Fruit fly (Drosophila melanogaster) whole organism, embryonic: Measurements from ENCODE around the gene CG33160.

ENCODE experiments used
- Abd-B ChIP-seq: fragments of 200-800 bp; sonication (Bioruptor generic); optimal IDR thresholded peaks from 2 replicates; lab custom pipeline; 2018; ENCODE audit warnings: missing biosample characterization, mild to moderate bottlenecking, missing genetic modification characterization, moderate library complexity
- Atf-2 ChIP-seq: fragments of 200-800 bp; sonication (Bioruptor generic); optimal IDR thresholded peaks from 2 replicates; lab custom pipeline; 2016; ENCODE audit warnings: missing biosample characterization, missing genetic modification characterization
- Awh ChIP-seq: fragments of 200-800 bp; sonication (Bioruptor generic); IDR thresholded peaks from 2 replicates; pipeline ENCODE4, ENCODE4 v1.3.6; 2022; ENCODE audit warnings: missing biosample characterization, missing genetic modification characterization
- CG10462 ChIP-seq: fragments of 200-800 bp; sonication (Bioruptor generic); optimal IDR thresholded peaks from 2 replicates; lab custom pipeline; 2016; ENCODE audit warnings: missing biosample characterization, missing genetic modification characterization
- CG10654 ChIP-seq: fragments of 200-800 bp; sonication (Bioruptor generic); optimal IDR thresholded peaks from 2 replicates; lab custom pipeline; 2016; ENCODE audit warnings: missing biosample characterization, missing genetic modification characterization
- CG11456 ChIP-seq: fragments of 200-800 bp; sonication (Bioruptor generic); IDR thresholded peaks from 3 replicates; pipeline ENCODE4 v1.3.6; 2022; ENCODE audit warnings: missing biosample characterization, missing genetic modification characterization
- CG12299 ChIP-seq: fragments of 200-800 bp; sonication (Bioruptor generic); optimal IDR thresholded peaks from 2 replicates; lab custom pipeline; 2018; ENCODE audit warnings: missing biosample characterization, mild to moderate bottlenecking, missing genetic modification characterization
- CG16863 ChIP-seq: fragments of 200-800 bp; sonication (Bioruptor generic); optimal IDR thresholded peaks from 3 replicates; lab custom pipeline; 2016; ENCODE audit warnings: missing biosample characterization, missing genetic modification characterization
- CG1792 ChIP-seq: fragments of 200-800 bp; sonication (Bioruptor generic); optimal IDR thresholded peaks from 2 replicates; lab custom pipeline; 2016; ENCODE audit warnings: missing biosample characterization, missing genetic modification characterization
- CG18011 ChIP-seq: fragments of 200-800 bp; sonication (Bioruptor generic); optimal IDR thresholded peaks from 2 replicates; lab custom pipeline; 2017; ENCODE audit warnings: missing biosample characterization, missing genetic modification characterization, mild to moderate bottlenecking, moderate library complexity, missing genotype
- CG18619 ChIP-seq: fragments of 200-800 bp; sonication (Bioruptor generic); optimal IDR thresholded peaks from 3 replicates; lab custom pipeline; 2017; ENCODE audit warnings: missing biosample characterization, mild to moderate bottlenecking, missing genetic modification characterization
- CG2116 ChIP-seq: fragments of 200-800 bp; sonication (Bioruptor generic); optimal IDR thresholded peaks from 3 replicates; lab custom pipeline; 2018; ENCODE audit warnings: missing biosample characterization, mild to moderate bottlenecking, missing genetic modification characterization
- CG31388 ChIP-seq: fragments of 200-800 bp; sonication (Bioruptor generic); optimal IDR thresholded peaks from 2 replicates; lab custom pipeline; 2016; ENCODE audit warnings: missing biosample characterization, missing genetic modification characterization
- CG3407 ChIP-seq: fragments of 200-800 bp; sonication (Bioruptor generic); optimal IDR thresholded peaks from 2 replicates; lab custom pipeline; 2018; ENCODE audit warnings: missing biosample characterization, mild to moderate bottlenecking, missing genetic modification characterization
- CG3838 ChIP-seq: fragments of 200-800 bp; sonication (Bioruptor generic); optimal IDR thresholded peaks from 3 replicates; lab custom pipeline; 2016; ENCODE audit warnings: missing biosample characterization, missing genetic modification characterization
- CG43689 ChIP-seq: fragments of 200-800 bp; sonication (Bioruptor generic); IDR thresholded peaks from 2 replicates; pipeline ENCODE4 v1.3.6; 2022; ENCODE audit warnings: missing biosample characterization, missing genetic modification characterization
- CG6654 ChIP-seq: fragments of 200-800 bp; sonication (Bioruptor generic); optimal IDR thresholded peaks from 2 replicates; lab custom pipeline; 2017; ENCODE audit warnings: missing biosample characterization, mild to moderate bottlenecking, missing genetic modification characterization
- CG7786 ChIP-seq: fragments of 200-800 bp; sonication (Bioruptor generic); optimal IDR thresholded peaks from 2 replicates; lab custom pipeline; 2016; ENCODE audit warnings: missing biosample characterization, missing genetic modification characterization
- CG7963 ChIP-seq: fragments of 200-800 bp; sonication (Bioruptor generic); IDR thresholded peaks from 3 replicates; pipeline ENCODE4 v1.3.6; 2022; ENCODE audit warnings: missing biosample characterization, missing genetic modification characterization; ENCODE audit not compliant: partially characterized antibody
- CG8388 ChIP-seq: fragments of 200-800 bp; sonication (Bioruptor generic); optimal IDR thresholded peaks from 2 replicates; lab custom pipeline; 2019; ENCODE audit warnings: missing biosample characterization, mild to moderate bottlenecking, missing genetic modification characterization, moderate library complexity
- Drgx ChIP-seq: fragments of 200-800 bp; sonication (Bioruptor generic); IDR thresholded peaks from 2 replicates; pipeline ENCODE4 v1.3.6; 2022; ENCODE audit warnings: missing biosample characterization, missing genetic modification characterization
- Eip74EF ChIP-seq, 2 experiments: fragments of 200-800 bp in 1 of 2; fragments of >200 bp in 1 of 2; sonication (Bioruptor generic) in 1 of 2; optimal IDR thresholded peaks; 2 replicates each; lab custom pipeline; 2017 to 2019; ENCODE audit warnings: missing biosample characterization in 2 of 2, missing genetic modification characterization in 2 of 2, mild to moderate bottlenecking in 1 of 2, moderate library complexity in 1 of 2
- Fer2 ChIP-seq: fragments of 200-800 bp; sonication (Bioruptor generic); optimal IDR thresholded peaks from 2 replicates; lab custom pipeline; 2018; ENCODE audit warnings: missing biosample characterization, mild to moderate bottlenecking, missing genetic modification characterization, moderate library complexity
- HmgZ ChIP-seq: fragments of 200-800 bp; sonication (Bioruptor generic); optimal IDR thresholded peaks from 2 replicates; lab custom pipeline; 2018; ENCODE audit warnings: missing biosample characterization, mild to moderate bottlenecking, missing genetic modification characterization
- Hr51 ChIP-seq, 2 experiments: fragments of 200-800 bp; sonication (Bioruptor generic); optimal IDR thresholded peaks; 2 replicates in 1 of 2; 3 replicates in 1 of 2; lab custom pipeline; 2016 to 2018; ENCODE audit warnings: missing biosample characterization in 2 of 2, missing genetic modification characterization in 2 of 2, mild to moderate bottlenecking in 1 of 2, moderate library complexity in 1 of 2
- Hsf ChIP-seq: fragments of 200-800 bp; sonication (Bioruptor generic); optimal IDR thresholded peaks from 3 replicates; lab custom pipeline; 2016; ENCODE audit warnings: missing biosample characterization, missing genetic modification characterization
- Mes4 ChIP-seq: fragments of 200-800 bp; sonication (Bioruptor generic); optimal IDR thresholded peaks from 2 replicates; lab custom pipeline; 2016; ENCODE audit warnings: missing biosample characterization, missing genetic modification characterization
- Rfx ChIP-seq: fragments of 200-800 bp; sonication (Bioruptor generic); IDR thresholded peaks from 2 replicates; pipeline ENCODE4 v1.3.6; 2022; ENCODE audit warnings: missing biosample characterization, missing genetic modification characterization
- Sox100B ChIP-seq: fragments of 200-800 bp; sonication (Bioruptor generic); optimal IDR thresholded peaks from 3 replicates; lab custom pipeline; 2018; ENCODE audit warnings: missing biosample characterization, mild to moderate bottlenecking, missing genetic modification characterization
- Stat92E ChIP-seq, 3 experiments: fragments of >200 bp in 2 of 3; fragments of 200-800 bp in 1 of 3; sonication (Bioruptor generic) in 1 of 3; optimal IDR thresholded peaks; 2 replicates each; lab custom pipeline; 2017 to 2019; ENCODE audit warnings: missing biosample characterization in 3 of 3, missing genetic modification characterization in 3 of 3, mild to moderate bottlenecking in 1 of 3, moderate library complexity in 1 of 3
- Tbp ChIP-seq: fragments of >200 bp; optimal IDR thresholded peaks from 2 replicates; lab custom pipeline; 2018; ENCODE audit warnings: missing biosample characterization, missing genetic modification characterization
- az2 ChIP-seq: fragments of 200-800 bp; sonication (Bioruptor generic); optimal IDR thresholded peaks from 3 replicates; lab custom pipeline; 2016; ENCODE audit warnings: missing biosample characterization, missing genetic modification characterization
- bcd ChIP-seq: fragments of 200-800 bp; sonication (Bioruptor generic); optimal IDR thresholded peaks from 2 replicates; lab custom pipeline; 2017; ENCODE audit warnings: missing biosample characterization, mild to moderate bottlenecking, missing genetic modification characterization
- cato ChIP-seq: fragments of 200-800 bp; sonication (Bioruptor generic); optimal IDR thresholded peaks from 2 replicates; lab custom pipeline; 2016; ENCODE audit warnings: missing biosample characterization, missing genetic modification characterization, borderline replicate concordance
- danr ChIP-seq: fragments of 200-800 bp; sonication (Bioruptor generic); IDR thresholded peaks from 2 replicates; pipeline ENCODE4 v1.3.6; 2022; ENCODE audit warnings: missing biosample characterization, missing genetic modification characterization
- dimm ChIP-seq: fragments of 200-800 bp; sonication (Bioruptor generic); IDR thresholded peaks from 2 replicates; pipeline ENCODE4 v1.3.6; 2022; ENCODE audit warnings: missing biosample characterization, missing genetic modification characterization
- disco-r ChIP-seq: fragments of 200-800 bp; sonication (Bioruptor generic); optimal IDR thresholded peaks from 2 replicates; lab custom pipeline; 2016; ENCODE audit warnings: missing biosample characterization, missing genetic modification characterization
- emc ChIP-seq: fragments of 200-800 bp; sonication (Bioruptor generic); optimal IDR thresholded peaks from 2 replicates; lab custom pipeline; 2016; ENCODE audit warnings: missing biosample characterization, missing genetic modification characterization
- fd3F ChIP-seq: fragments of 200-800 bp; sonication (Bioruptor generic); optimal IDR thresholded peaks from 2 replicates; lab custom pipeline; 2018; ENCODE audit warnings: missing biosample characterization, mild to moderate bottlenecking, missing genetic modification characterization, moderate library complexity
- gsb ChIP-seq: fragments of 200-800 bp; sonication (Bioruptor generic); IDR thresholded peaks from 2 replicates; pipeline ENCODE4 v1.3.6; 2022; ENCODE audit warnings: missing biosample characterization, missing genetic modification characterization
- gt ChIP-seq: fragments of 200-800 bp; sonication (Bioruptor generic); IDR thresholded peaks from 2 replicates; pipeline ENCODE4 v1.3.6; 2022; ENCODE audit warnings: missing biosample characterization, missing genetic modification characterization
- kah ChIP-seq: fragments of 200-800 bp; sonication (Bioruptor generic); optimal IDR thresholded peaks from 2 replicates; lab custom pipeline; 2018; ENCODE audit warnings: missing biosample characterization, mild to moderate bottlenecking, missing genetic modification characterization
- maf-S ChIP-seq: fragments of 200-800 bp; sonication (Bioruptor generic); optimal IDR thresholded peaks from 2 replicates; lab custom pipeline; 2016; ENCODE audit warnings: missing biosample characterization, missing genetic modification characterization
- phol ChIP-seq: fragments of 200-800 bp; sonication (Bioruptor generic); optimal IDR thresholded peaks from 3 replicates; lab custom pipeline; 2018; ENCODE audit warnings: missing biosample characterization, mild to moderate bottlenecking, missing genetic modification characterization, moderate library complexity
- repo ChIP-seq: fragments of 200-800 bp; sonication (Bioruptor generic); optimal IDR thresholded peaks from 2 replicates; lab custom pipeline; 2016; ENCODE audit warnings: missing biosample characterization, missing genetic modification characterization
- slbo ChIP-seq: fragments of 200-800 bp; sonication (Bioruptor generic); IDR thresholded peaks from 2 replicates; pipeline ENCODE4 v1.3.6; 2022; ENCODE audit warnings: missing biosample characterization, missing genetic modification characterization
- tll ChIP-seq, 2 experiments: fragments of 200-800 bp in 1 of 2; fragments of >200 bp in 1 of 2; sonication (Bioruptor generic) in 1 of 2; optimal IDR thresholded peaks; 2 replicates each; lab custom pipeline; 2017 to 2019; ENCODE audit warnings: missing biosample characterization in 2 of 2, missing genetic modification characterization in 2 of 2, mild to moderate bottlenecking in 1 of 2, moderate library complexity in 1 of 2
- usp ChIP-seq: fragments of >200 bp; optimal IDR thresholded peaks from 2 replicates; lab custom pipeline; 2017; ENCODE audit warnings: missing biosample characterization, missing genetic modification characterization
- wek ChIP-seq: fragments of 200-800 bp; sonication (Bioruptor generic); optimal IDR thresholded peaks from 3 replicates; lab custom pipeline; 2018; ENCODE audit warnings: missing biosample characterization, mild to moderate bottlenecking, missing genetic modification characterization, moderate library complexity
- zfh1 ChIP-seq: fragments of 200-800 bp; sonication (Bioruptor generic); IDR thresholded peaks from 3 replicates; pipeline ENCODE4 v1.3.6; 2022; ENCODE audit warnings: missing biosample characterization, missing genetic modification characterization

CG33160 gene

dm6 chr3L:3192912-3193311, 13.3 kb downstream of the CG33160 start, which contains the start of gene Hsp83 (continued):
- TF ChIP-seq Atf-2 (peak; percentile 84), Drgx (GFP tag; lab: Robert Waterston, UW) (peak; percentile 87), usp (GFP tag; lab: Kevin White, UChicago) (no peak), disco-r (GFP tag; lab: Kevin White, UChicago) (peak; percentile 91), Hr51 (GFP tag; optimal IDR thresholded peaks at IDR 0.05; lab: Kevin White, UChicago) (peak; percentile 90 to 96), dimm (peak; percentile 75), HmgZ (tag; lab: Kevin White, UChicago) (peak; percentile 97), CG3838 (GFP tag; lab: Kevin White, UChicago) (peak; percentile 52), Awh (GFP tag; lab: Robert Waterston, UW) (peak; percentile 92), CG8388 (GFP tag; lab: Kevin White, UChicago) (peak; percentile 89), repo (GFP tag; lab: Kevin White, UChicago) (peak; percentile 94), CG12299 (tag; lab: Kevin White, UChicago) (peak; percentile 98), CG43689 (GFP tag; lab: Robert Waterston, UW) (peak; percentile 80), wek (GFP tag; lab: Kevin White, UChicago) (peak; percentile 97), Hsf (GFP tag; lab: Kevin White, UChicago) (peak; percentile 99), danr (peak; percentile 63), Eip74EF (GFP tag; optimal IDR thresholded peaks at IDR 0.05; lab: Kevin White, UChicago) (peak in 1 of 2 experiments; percentile 88), cato (GFP tag; lab: Kevin White, UChicago) (peak; percentile 66), Abd-B (GFP tag; lab: Kevin White, UChicago) (no peak), Tbp (no peak), CG18011 (peak; percentile 90), maf-S (GFP tag; lab: Kevin White, UChicago) (peak; percentile 89), CG11456 (GFP tag; lab: Robert Waterston, UW) (peak; percentile 96), CG16863 (GFP tag; lab: Kevin White, UChicago) (peak; percentile 90), kah (GFP tag; lab: Kevin White, UChicago) (peak; percentile 97), CG7786 (GFP tag; lab: Kevin White, UChicago) (peak; percentile 89), CG1792 (GFP tag; lab: Kevin White, UChicago) (peak; percentile 87), Rfx (peak; percentile 97), Stat92E (GFP tag; optimal IDR thresholded peaks at IDR 0.05; lab: Kevin White, UChicago) (peak in 1 of 3 experiments; percentile 84), gsb (peak; percentile 83), phol (tag; lab: Kevin White, UChicago) (peak; percentile 82), emc (GFP tag; lab: Kevin White, UChicago) (peak; percentile 90), tll (GFP tag; optimal IDR thresholded peaks at IDR 0.05; lab: Kevin White, UChicago) (no peak), slbo (GFP tag; lab: Robert Waterston, UW) (peak; percentile 84), Sox100B (peak; percentile 94), gt (GFP tag; lab: Robert Waterston, UW) (peak; percentile 58; the same call in 1 of the 2 replicates), Mes4 (peak; percentile 97), CG6654 (GFP tag; lab: Kevin White, UChicago) (peak; percentile 84), CG3407 (GFP tag; lab: Kevin White, UChicago) (peak; percentile 94), zfh1 (peak; percentile 97), CG18619 (GFP tag; lab: Kevin White, UChicago) (peak; percentile 98), az2 (GFP tag; lab: Kevin White, UChicago) (peak; percentile 83), CG7963 (GFP tag; lab: Robert Waterston, UW) (no peak), fd3F (GFP tag; lab: Kevin White, UChicago) (peak; percentile 86), CG10654 (GFP tag; lab: Kevin White, UChicago) (peak; percentile 91), Fer2 (peak; percentile 91), bcd (GFP tag; lab: Kevin White, UChicago) (peak; percentile 96), CG2116 (GFP tag; lab: Kevin White, UChicago) (peak; percentile 89), CG31388 (GFP tag; lab: Kevin White, UChicago) (peak; percentile 58), CG10462 (peak; percentile 80)
